Worm (Caenorhabditis elegans): ENCODE results near the gene smvt-1.

ce11 chrX:2544645-2545044, 4.1 kb downstream of the smvt-1 start:
- no peak for TF ChIP-seq ztf-11 (tag; optimal IDR thresholded peaks at IDR 0.05)
- TF ChIP-seq pqm-1 (tag; optimal IDR thresholded peaks at IDR 0.05) = no peak
- TF ChIP-seq fos-1 (tag; optimal IDR thresholded peaks at IDR 0.05) = no peak
- no peak for TF ChIP-seq snu-23 (GFP tag; optimal IDR thresholded peaks at IDR 0.05)
- no peak for TF ChIP-seq ceh-82 (tag; optimal IDR thresholded peaks at IDR 0.05)
- TF ChIP-seq ceh-90 (tag; optimal IDR thresholded peaks at IDR 0.05) = no peak
- TF ChIP-seq unc-86 (tag; optimal IDR thresholded peaks at IDR 0.05) = no peak
- no peak for TF ChIP-seq nhr-12 (tag; optimal IDR thresholded peaks at IDR 0.05)
- TF ChIP-seq zag-1 (tag; optimal IDR thresholded peaks at IDR 0.05) = no peak
- TF ChIP-seq nhr-237 (tag; optimal IDR thresholded peaks at IDR 0.05) = no peak
- TF ChIP-seq efl-1 (optimal IDR thresholded peaks at IDR 0.05) = no peak
- no peak for TF ChIP-seq efl-1 (GFP tag; optimal IDR thresholded peaks at IDR 0.05 in 1 of 2)

All from whole organism, L1 larva.